Fruit fly (Drosophila melanogaster): Measurements from ENCODE around the gene Cog4.

DNA sequence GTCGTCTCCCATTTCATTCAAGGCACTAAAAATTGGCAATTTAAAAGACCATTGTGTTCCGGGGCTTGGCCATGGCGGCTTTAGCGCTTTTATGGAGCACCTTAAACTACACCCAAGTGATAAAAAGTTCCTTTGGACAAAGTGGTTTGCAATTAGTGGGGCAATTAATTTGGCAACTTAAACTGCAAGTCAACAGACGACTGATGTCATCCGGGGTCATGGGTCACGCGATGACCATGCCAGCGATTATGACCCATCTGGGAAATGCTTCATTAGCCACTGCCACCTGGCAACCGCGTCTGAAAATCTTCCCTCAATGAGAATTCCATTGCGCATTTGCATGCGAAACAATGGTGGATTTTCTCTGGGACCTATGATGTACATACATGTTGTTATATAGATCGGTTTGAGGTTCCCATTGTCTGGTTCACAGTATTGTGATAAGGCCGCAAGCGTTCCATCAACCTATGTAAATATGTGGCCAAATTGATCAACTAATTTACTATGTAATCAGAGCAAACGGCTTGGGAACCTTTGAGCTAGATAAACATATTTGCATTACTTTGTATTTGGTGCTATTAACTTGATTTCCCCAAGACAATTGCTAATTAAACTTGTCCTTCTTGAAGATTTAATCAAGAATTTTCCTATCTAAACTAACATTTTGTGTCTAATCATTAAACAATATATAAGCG lies 8.8 kb upstream of the Cog4 start:
- TF ChIP-seq Sin3A (optimal IDR thresholded peaks at IDR 0.05) (no peak), psq (optimal IDR thresholded peaks at IDR 0.05) (no peak)
